Worm (Caenorhabditis elegans) whole organism, L1 larva: ENCODE results near the gene T04C12.33.

Source experiments
- elt-2 ChIP-seq: sonication (generic microtip); optimal IDR thresholded peaks from 2 replicates; lab custom pipeline; 2016; ENCODE audit warnings: missing genetic modification characterization, mild to moderate bottlenecking, inconsistent platforms, missing compliant biosample characterization, missing genetic modification reagents
- isw-1 ChIP-seq: fragments of 200-800 bp; sonication (Bioruptor generic); IDR thresholded peaks from 2 replicates; pipeline ENCODE4 v1.3.6; 2022; ENCODE audit warnings: missing genetic modification characterization, missing compliant biosample characterization
- nhr-71 ChIP-seq: sonication (generic microtip); optimal IDR thresholded peaks from 2 replicates; lab custom pipeline; 2016; ENCODE audit warnings: mild to moderate bottlenecking, missing genetic modification characterization, moderate library complexity, missing compliant biosample characterization

ce11 chrV:11073354-11073753 lies 21.3 kb downstream of the T04C12.33 start:
- TF ChIP-seq isw-1 (GFP tag; lab: Robert Waterston, UW): no peak
- no peak for TF ChIP-seq elt-2 (tag; lab: Kevin White, UChicago)
- peak; percentile 57 for TF ChIP-seq nhr-71 (tag; lab: Kevin White, UChicago)
